Worm (Caenorhabditis elegans): ENCODE data around the gene F48G7.7.

DNA sequence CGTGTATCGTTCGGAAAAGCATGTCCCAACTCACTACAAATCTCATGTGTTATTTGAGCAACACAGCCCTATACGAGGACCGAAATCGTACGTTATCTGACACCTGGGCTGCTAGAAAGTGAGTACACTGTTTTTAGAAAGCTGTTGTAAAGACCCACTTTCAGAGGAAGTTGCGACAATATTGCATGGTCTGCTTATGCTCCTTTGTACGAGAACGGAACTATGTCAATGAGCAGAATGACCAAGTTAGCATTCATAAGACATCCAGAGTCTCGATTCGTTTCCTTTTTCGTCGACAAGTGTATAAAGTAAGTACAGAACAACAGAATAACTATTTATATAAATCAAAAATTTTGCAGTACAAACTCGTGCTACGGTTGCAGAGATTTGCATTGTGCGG lies 49.3 kb downstream of the F48G7.7 start:
- TF ChIP-seq tra-4 (tag; optimal IDR thresholded peaks at IDR 0.05) (no peak), ceh-13 (GFP tag; optimal IDR thresholded peaks at IDR 0.05) (no peak), ama-1 (optimal IDR thresholded peaks at IDR 0.05) (no peak), aly-1 (tag; optimal IDR thresholded peaks at IDR 0.05) (no peak), ceh-36 (tag; optimal IDR thresholded peaks at IDR 0.05) (no peak), hmbx-1 (tag; optimal IDR thresholded peaks at IDR 0.05) (no peak), scrt-1 (GFP tag; IDR thresholded peaks at IDR 0.05) (no peak), F13C5.2 (tag; optimal IDR thresholded peaks at IDR 0.05) (no peak), sea-1 (GFP tag; conservative IDR thresholded peaks at IDR 0.05) (no peak)

Measured in whole organism, early embryonic.